Worm (Caenorhabditis elegans): ENCODE measurements around the gene hpo-19.

ce11 chrV:6436332-6436731, at the start of gene hpo-19:
- TF ChIP-seq ztf-23 (GFP tag; IDR thresholded peaks at IDR 0.05) (no peak), ztf-29 (GFP tag; IDR thresholded peaks at IDR 0.05) (no peak), T22C8.4 (GFP tag; IDR thresholded peaks at IDR 0.05) (no peak), flt-1 (GFP tag; IDR thresholded peaks at IDR 0.05) (no peak), cog-1 (tag; optimal IDR thresholded peaks at IDR 0.05) (no peak), med-1 (GFP tag; optimal IDR thresholded peaks at IDR 0.05; ENCODE audit: insufficient read depth) (no peak), klf-2 (GFP tag; conservative IDR thresholded peaks at IDR 0.05) (no peak), tab-1 (GFP tag; IDR thresholded peaks at IDR 0.05) (no peak)
